Worm (Caenorhabditis elegans) whole organism, early embryonic: Measurements from ENCODE around the gene acs-11.

Source experiments
- aly-1 ChIP-seq: sonication (generic microtip); optimal IDR thresholded peaks from 2 replicates; lab custom pipeline; 2016; ENCODE audit warnings: missing genetic modification characterization, missing compliant biosample characterization
- ama-1 ChIP-seq: fragments of 150-350 bp; optimal IDR thresholded peaks from 2 replicates; lab custom pipeline; 2014
- ceh-13 ChIP-seq: fragments of 200-800 bp; sonication (Bioruptor generic); optimal IDR thresholded peaks from 2 replicates; lab custom pipeline; 2018; ENCODE audit warnings: mild to moderate bottlenecking, missing genetic modification characterization, missing compliant biosample characterization

DNA sequence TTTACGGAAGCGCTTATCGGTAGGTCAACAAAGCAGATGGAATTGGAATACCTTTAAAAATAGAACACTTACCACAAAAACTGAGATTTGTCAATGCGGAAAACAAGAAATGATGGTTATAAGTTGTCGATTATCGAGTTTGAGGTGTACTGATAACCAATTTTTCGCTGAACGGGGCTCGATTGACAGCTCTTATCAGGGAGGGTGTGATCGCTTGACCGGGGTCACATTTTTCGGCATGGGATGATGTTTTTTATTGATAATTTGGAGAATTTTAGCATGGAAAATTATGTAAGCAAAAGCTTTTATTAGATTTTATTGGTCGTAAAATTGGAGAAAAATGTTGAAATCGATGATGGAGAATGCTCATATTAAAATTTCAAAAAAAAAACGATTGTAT lies 27.9 kb downstream of the acs-11 start:
- no peak for TF ChIP-seq ceh-13 (GFP tag; lab: Kevin White, UChicago)
- no peak for TF ChIP-seq aly-1 (tag; lab: Kevin White, UChicago)
- no peak for TF ChIP-seq ama-1 (lab: Kevin White, UChicago)
